Worm (Caenorhabditis elegans) whole organism, midembryonic: ENCODE data around the gene daf-14.

Source experiments
- cog-1 ChIP-seq: sonication (generic microtip); optimal IDR thresholded peaks from 2 replicates; lab custom pipeline; 2016; ENCODE audit warnings: missing genetic modification characterization, missing compliant biosample characterization
- flt-1 ChIP-seq: fragments of 200-800 bp; sonication (Bioruptor generic); IDR thresholded peaks from 2 replicates; pipeline ENCODE4 v1.3.6; 2022; ENCODE audit warnings: missing genetic modification characterization, missing compliant biosample characterization
- klf-2 ChIP-seq: fragments of 200-800 bp; sonication (Bioruptor generic); conservative IDR thresholded peaks from 2 replicates; pipeline ENCODE4 v1.3.6; 2022; ENCODE audit warnings: missing genetic modification reagents, missing genetic modification characterization, missing compliant biosample characterization
- med-1 ChIP-seq: sonication (generic microtip); optimal IDR thresholded peaks from 2 replicates; lab custom pipeline; 2017; ENCODE audit warnings: missing genetic modification characterization, mild to moderate bottlenecking, missing compliant biosample characterization, antibody characterized with exemption, missing genetic modification reagents; ENCODE audit not compliant: insufficient read depth
- ztf-23 ChIP-seq: fragments of 200-800 bp; sonication (Bioruptor generic); IDR thresholded peaks from 2 replicates; pipeline ENCODE4 v1.3.6; 2022; ENCODE audit warnings: missing genetic modification reagents, missing genetic modification characterization, missing compliant biosample characterization

ce11 chrIV:10235279-10235829 is 15.1 kb upstream of the daf-14 start, which contains the start of gene ech-9:
- TF ChIP-seq cog-1 (tag; lab: Kevin White, UChicago) = no peak
- no peak for TF ChIP-seq flt-1 (GFP tag; lab: Robert Waterston, UW)
- TF ChIP-seq med-1 (GFP tag; lab: Kevin White, UChicago) = no peak
- TF ChIP-seq klf-2 (GFP tag; lab: Robert Waterston, UW) = no peak
- TF ChIP-seq ztf-23 (GFP tag; lab: Robert Waterston, UW) = no peak
